Fruit fly (Drosophila melanogaster) whole organism: ENCODE data around the gene TotM.

Experiments used
- pan ChIP-seq: fragments of >200 bp; optimal IDR thresholded peaks from 2 replicates; lab custom pipeline; 2017
- usp ChIP-seq: fragments of >200 bp; optimal IDR thresholded peaks from 2 replicates; lab custom pipeline; 2017; ENCODE audit warnings: missing biosample characterization, missing genetic modification characterization, mixed read lengths

DNA sequence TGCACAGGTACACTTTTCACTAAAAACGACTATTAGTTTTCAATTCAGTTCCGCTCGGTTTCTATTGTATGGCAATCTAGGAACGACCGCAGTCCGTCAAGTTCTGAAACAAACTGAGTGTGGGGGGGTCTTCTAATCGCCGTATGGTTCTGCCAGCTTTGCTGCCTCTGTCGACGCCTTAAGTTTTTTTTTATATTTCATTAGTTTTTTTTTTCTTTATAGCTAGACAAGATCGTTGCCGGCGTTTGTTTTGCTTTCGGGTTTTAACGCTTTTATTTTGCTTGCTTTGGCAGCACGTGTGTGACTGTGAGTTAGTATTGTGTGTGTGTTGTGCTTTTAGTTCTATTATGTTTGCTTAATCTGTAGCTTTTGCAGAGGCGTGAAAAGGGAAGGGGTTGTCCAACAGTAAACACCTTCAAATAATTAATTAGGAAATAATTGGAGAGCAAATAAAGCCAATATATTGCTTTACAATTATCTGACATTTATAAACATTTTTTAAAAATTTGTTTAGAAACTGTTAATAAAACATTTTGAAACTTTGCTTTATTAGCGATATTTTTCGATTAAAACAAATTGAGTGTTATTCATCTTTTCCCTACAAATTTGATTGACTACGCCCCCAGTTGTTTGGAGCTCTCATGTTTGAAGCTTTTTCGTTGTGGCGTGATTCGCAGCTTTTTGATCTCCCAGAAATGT, 12.6 kb downstream of the TotM start, which contains the start of gene Acsf2:
- TF ChIP-seq pan (lab: Kevin White, UChicago), result no peak
- no peak for TF ChIP-seq usp
